Worm (Caenorhabditis elegans) whole organism, L1 larva: ENCODE results near the gene C50E3.15.

ENCODE experiments used
- alr-1 ChIP-seq: fragments of 200-800 bp; sonication (Bioruptor generic); optimal IDR thresholded peaks from 2 replicates; lab custom pipeline; 2018; ENCODE audit warnings: borderline replicate concordance, mild to moderate bottlenecking, missing genetic modification characterization, missing compliant biosample characterization
- lin-35 ChIP-seq, 2 experiments: fragments of 150-350 bp; optimal IDR thresholded peaks; 2 replicates each; lab custom pipeline; 2014; ENCODE audit warnings: missing biosample characterization in 2 of 2, missing genetic modification characterization in 2 of 2, missing genetic modification reagents in 2 of 2

- TF ChIP-seq lin-35 (GFP tag; optimal IDR thresholded peaks at IDR 0.05; lab: Kevin White, UChicago) (no peak), alr-1 (tag; lab: Kevin White, UChicago) (no peak)
These were observed 23.5 kb downstream of the C50E3.15 start for ce11 chrV:7641718-7642117.
